Fruit fly (Drosophila melanogaster) whole organism, embryonic: ENCODE data around the gene CG7065.
A peak's percentile ranks its signal among the peaks of the same experiment; 100 is the strongest.

Source experiments
- Adf1 ChIP-seq: fragments of 200-800 bp; sonication (Bioruptor generic); IDR thresholded peaks from 2 replicates; pipeline ENCODE4 v1.3.6; 2022; ENCODE audit warnings: missing biosample characterization, missing genetic modification characterization
- Atf3 ChIP-seq: fragments of 200-800 bp; sonication (Bioruptor generic); optimal IDR thresholded peaks from 3 replicates; lab custom pipeline; 2016; ENCODE audit warnings: missing biosample characterization, missing genetic modification characterization
- CG11085 ChIP-seq: fragments of 200-800 bp; sonication (Bioruptor generic); IDR thresholded peaks from 2 replicates; pipeline ENCODE4 v1.3.6; 2022; ENCODE audit warnings: missing biosample characterization, missing genetic modification characterization
- CG13287 ChIP-seq: fragments of 200-800 bp; sonication (Bioruptor generic); IDR thresholded peaks from 2 replicates; pipeline ENCODE4 v1.3.6; 2022; ENCODE audit warnings: missing biosample characterization, missing genetic modification characterization; ENCODE audit not compliant: partially characterized antibody
- CG13624 ChIP-seq: fragments of 200-800 bp; sonication (Bioruptor generic); optimal IDR thresholded peaks from 2 replicates; lab custom pipeline; 2016; ENCODE audit warnings: missing biosample characterization, missing genetic modification characterization
- CG14014 ChIP-seq: fragments of 200-800 bp; sonication (Bioruptor generic); IDR thresholded peaks from 2 replicates; pipeline ENCODE4 v1.3.6; 2022; ENCODE audit warnings: missing biosample characterization, missing genetic modification characterization
- CG1603 ChIP-seq: fragments of 200-800 bp; sonication (Bioruptor generic); optimal IDR thresholded peaks from 2 replicates; lab custom pipeline; 2019; ENCODE audit warnings: missing biosample characterization, mild to moderate bottlenecking, missing genetic modification characterization, moderate library complexity
- CG16815 ChIP-seq: fragments of 200-800 bp; sonication (Bioruptor generic); optimal IDR thresholded peaks from 3 replicates; lab custom pipeline; 2017; ENCODE audit warnings: missing biosample characterization, mild to moderate bottlenecking, missing genetic modification characterization
- CG17568 ChIP-seq: fragments of 200-800 bp; sonication (Bioruptor generic); optimal IDR thresholded peaks from 2 replicates; lab custom pipeline; 2018; ENCODE audit warnings: missing biosample characterization, mild to moderate bottlenecking, missing genetic modification characterization, moderate library complexity
- CG1792 ChIP-seq: fragments of 200-800 bp; sonication (Bioruptor generic); optimal IDR thresholded peaks from 2 replicates; lab custom pipeline; 2016; ENCODE audit warnings: missing biosample characterization, missing genetic modification characterization
- CG2712 ChIP-seq: fragments of 200-800 bp; optimal IDR thresholded peaks from 3 replicates; lab custom pipeline; 2019; ENCODE audit warnings: missing biosample characterization, mild to moderate bottlenecking, missing genetic modification characterization, moderate library complexity
- CG30020 ChIP-seq: fragments of 200-800 bp; optimal IDR thresholded peaks from 2 replicates; lab custom pipeline; 2019; ENCODE audit warnings: missing biosample characterization, mild to moderate bottlenecking, missing genetic modification characterization, moderate library complexity
- CG3163 ChIP-seq: fragments of 200-800 bp; sonication (Bioruptor generic); optimal IDR thresholded peaks from 3 replicates; lab custom pipeline; 2016; ENCODE audit warnings: missing biosample characterization, missing genetic modification characterization
- CG4854 ChIP-seq: fragments of 200-800 bp; sonication (Bioruptor generic); optimal IDR thresholded peaks from 2 replicates; lab custom pipeline; 2016; ENCODE audit warnings: missing biosample characterization, missing genetic modification characterization, inconsistent platforms
- CG5180 ChIP-seq: fragments of 200-800 bp; sonication (Bioruptor generic); optimal IDR thresholded peaks from 3 replicates; lab custom pipeline; 2017; ENCODE audit warnings: missing biosample characterization, missing genetic modification characterization, mild to moderate bottlenecking, moderate library complexity, missing genetic modification reagents
- CG7786 ChIP-seq: fragments of 200-800 bp; sonication (Bioruptor generic); optimal IDR thresholded peaks from 2 replicates; lab custom pipeline; 2016; ENCODE audit warnings: missing biosample characterization, missing genetic modification characterization
- CG7928 ChIP-seq: fragments of 200-800 bp; sonication (Bioruptor generic); optimal IDR thresholded peaks from 2 replicates; lab custom pipeline; 2017; ENCODE audit warnings: missing biosample characterization, mild to moderate bottlenecking, missing genetic modification characterization
- CG7963 ChIP-seq: fragments of 200-800 bp; sonication (Bioruptor generic); IDR thresholded peaks from 3 replicates; pipeline ENCODE4 v1.3.6; 2022; ENCODE audit warnings: missing biosample characterization, missing genetic modification characterization; ENCODE audit not compliant: partially characterized antibody
- CG7987 ChIP-seq: fragments of 200-800 bp; sonication (Bioruptor generic); optimal IDR thresholded peaks from 2 replicates; lab custom pipeline; 2018; ENCODE audit warnings: missing biosample characterization, mild to moderate bottlenecking, missing genetic modification characterization, moderate library complexity
- CG8290 ChIP-seq, 3 experiments: fragments of 200-800 bp; sonication (Bioruptor generic); optimal IDR thresholded peaks; 2 replicates each; lab custom pipeline; 2016 to 2019; ENCODE audit warnings: missing biosample characterization in 3 of 3, missing genetic modification characterization in 3 of 3, mild to moderate bottlenecking in 2 of 3, moderate library complexity in 1 of 3
- CG9817 ChIP-seq: fragments of 200-800 bp; sonication (Bioruptor generic); optimal IDR thresholded peaks from 2 replicates; lab custom pipeline; 2018; ENCODE audit warnings: missing biosample characterization, mild to moderate bottlenecking, missing genetic modification characterization, moderate library complexity
- CG9932 ChIP-seq: fragments of 200-800 bp; sonication (Bioruptor generic); IDR thresholded peaks from 2 replicates; pipeline ENCODE4 v1.3.6; 2022; ENCODE audit warnings: missing biosample characterization, missing genetic modification characterization
- CkIIα-i1 ChIP-seq: fragments of 200-800 bp; sonication (Bioruptor generic); IDR thresholded peaks from 2 replicates; pipeline ENCODE4 v1.3.6; 2022; ENCODE audit warnings: missing biosample characterization, missing genetic modification characterization
- Dbx ChIP-seq: fragments of 200-800 bp; sonication (Bioruptor generic); IDR thresholded peaks from 3 replicates; pipeline ENCODE4 v1.3.6; 2022; ENCODE audit warnings: missing biosample characterization, missing genetic modification characterization
- Deaf1 ChIP-seq: fragments of 200-800 bp; optimal IDR thresholded peaks from 3 replicates; lab custom pipeline; 2019; ENCODE audit warnings: missing biosample characterization, mild to moderate bottlenecking, missing genetic modification characterization, moderate library complexity
- HLH3B ChIP-seq: fragments of 200-800 bp; sonication (Bioruptor generic); IDR thresholded peaks from 2 replicates; pipeline ENCODE4 v1.3.6; 2022; ENCODE audit warnings: missing biosample characterization, missing genetic modification characterization
- Hmr ChIP-seq: fragments of 200-800 bp; sonication (Bioruptor generic); optimal IDR thresholded peaks from 3 replicates; lab custom pipeline; 2017; ENCODE audit warnings: mild to moderate bottlenecking, missing biosample characterization, missing genetic modification reagents, missing genetic modification characterization
- Mad ChIP-seq: fragments of 200-800 bp; sonication (Bioruptor generic); optimal IDR thresholded peaks from 2 replicates; lab custom pipeline; 2016; ENCODE audit warnings: missing biosample characterization, missing genetic modification characterization
- NFAT ChIP-seq: fragments of 200-800 bp; sonication (Bioruptor generic); IDR thresholded peaks from 2 replicates; pipeline ENCODE4 v1.3.6; 2022; ENCODE audit warnings: missing biosample characterization, missing genetic modification characterization
- Nf-YC ChIP-seq: fragments of 200-800 bp; optimal IDR thresholded peaks from 3 replicates; lab custom pipeline; 2019; ENCODE audit warnings: missing biosample characterization, mild to moderate bottlenecking, missing genetic modification characterization, moderate library complexity
- Pdp1 ChIP-seq, 2 experiments: fragments of 200-800 bp; sonication (Bioruptor generic); optimal IDR thresholded peaks; 3 replicates each; lab custom pipeline; 2016; ENCODE audit warnings: missing biosample characterization in 2 of 2, missing genetic modification characterization in 2 of 2, mild to moderate bottlenecking in 1 of 2, moderate library complexity in 1 of 2
- Scr ChIP-seq: fragments of 200-800 bp; sonication (Bioruptor generic); IDR thresholded peaks from 2 replicates; pipeline ENCODE4 v1.3.6; 2022; ENCODE audit warnings: missing biosample characterization, missing genetic modification characterization; ENCODE audit not compliant: partially characterized antibody
- Vsx1 ChIP-seq: fragments of 200-800 bp; sonication (Bioruptor generic); optimal IDR thresholded peaks from 2 replicates; lab custom pipeline; 2017; ENCODE audit warnings: missing biosample characterization, mild to moderate bottlenecking, missing genetic modification characterization, missing genetic modification reagents
- ci ChIP-seq: fragments of 200-800 bp; sonication (Bioruptor generic); IDR thresholded peaks from 3 replicates; pipeline ENCODE4 v1.3.6; 2022; ENCODE audit warnings: missing biosample characterization, missing genetic modification characterization
- crp ChIP-seq, 2 experiments: fragments of 200-800 bp; sonication (Bioruptor generic); optimal IDR thresholded peaks; 2 replicates in 1 of 2; 3 replicates in 1 of 2; lab custom pipeline; 2017; ENCODE audit warnings: missing biosample characterization in 2 of 2, missing genetic modification characterization in 2 of 2, mild to moderate bottlenecking in 1 of 2, moderate library complexity in 1 of 2
- da ChIP-seq: fragments of 200-800 bp; sonication (Bioruptor generic); optimal IDR thresholded peaks from 2 replicates; lab custom pipeline; 2016; ENCODE audit warnings: missing biosample characterization, missing genetic modification characterization
- ewg ChIP-seq: fragments of 200-800 bp; sonication (Bioruptor generic); optimal IDR thresholded peaks from 3 replicates; lab custom pipeline; 2017; ENCODE audit warnings: mild to moderate bottlenecking, missing biosample characterization, missing genetic modification reagents, missing genetic modification characterization
- grau ChIP-seq: fragments of 200-800 bp; optimal IDR thresholded peaks from 3 replicates; lab custom pipeline; 2019; ENCODE audit warnings: missing biosample characterization, mild to moderate bottlenecking, missing genetic modification characterization, moderate library complexity
- hb ChIP-seq: fragments of 200-800 bp; sonication (Bioruptor generic); IDR thresholded peaks from 3 replicates; pipeline ENCODE4 v1.3.6; 2022; ENCODE audit warnings: missing biosample characterization, missing genetic modification characterization; ENCODE audit not compliant: partially characterized antibody
- hbn ChIP-seq: fragments of 200-800 bp; sonication (Bioruptor generic); IDR thresholded peaks from 2 replicates; pipeline ENCODE4 v1.3.6; 2022; ENCODE audit warnings: missing biosample characterization, missing genetic modification characterization; ENCODE audit not compliant: partially characterized antibody
- mld ChIP-seq: fragments of 200-800 bp; sonication (Bioruptor generic); IDR thresholded peaks from 3 replicates; pipeline ENCODE4 v1.3.6; 2022; ENCODE audit warnings: missing biosample characterization, missing genetic modification characterization; ENCODE audit not compliant: partially characterized antibody
- nerfin-2 ChIP-seq: fragments of 200-800 bp; sonication (Bioruptor generic); IDR thresholded peaks from 2 replicates; pipeline ENCODE4 v1.3.6; 2022; ENCODE audit warnings: missing biosample characterization, missing genetic modification characterization; ENCODE audit not compliant: partially characterized antibody
- phol ChIP-seq: fragments of 200-800 bp; sonication (Bioruptor generic); optimal IDR thresholded peaks from 3 replicates; lab custom pipeline; 2018; ENCODE audit warnings: missing biosample characterization, mild to moderate bottlenecking, missing genetic modification characterization, moderate library complexity
- row ChIP-seq: fragments of 200-800 bp; sonication (Bioruptor generic); IDR thresholded peaks from 3 replicates; pipeline ENCODE4 v1.3.6; 2022; ENCODE audit warnings: missing biosample characterization, missing genetic modification characterization
- trh ChIP-seq: fragments of 200-800 bp; sonication (Bioruptor generic); optimal IDR thresholded peaks from 2 replicates; lab custom pipeline; 2016; ENCODE audit warnings: missing biosample characterization, missing genetic modification characterization
- wor ChIP-seq: fragments of 200-800 bp; sonication (Bioruptor generic); IDR thresholded peaks from 2 replicates; pipeline ENCODE4 v1.3.6; 2022; ENCODE audit warnings: missing biosample characterization, missing genetic modification characterization
- zen2 ChIP-seq: fragments of 200-800 bp; sonication (Bioruptor generic); IDR thresholded peaks from 3 replicates; pipeline ENCODE4 v1.3.6; 2022; ENCODE audit warnings: missing biosample characterization, missing genetic modification characterization; ENCODE audit not compliant: partially characterized antibody
- zfh1 ChIP-seq: fragments of 200-800 bp; sonication (Bioruptor generic); IDR thresholded peaks from 3 replicates; pipeline ENCODE4 v1.3.6; 2022; ENCODE audit warnings: missing biosample characterization, missing genetic modification characterization

CG7065 gene

dm6 chrX:9161912-9162311 is 19.6 kb downstream of the CG7065 start, which contains the start of the genes Zpr1 and CG44532 (continued):
- TF ChIP-seq CG16815 (GFP tag; lab: Kevin White, UChicago), result no peak
- no peak for TF ChIP-seq CG4854 (GFP tag; lab: Kevin White, UChicago)
- no peak for TF ChIP-seq Deaf1 (tag; lab: Kevin White, UChicago)
- no peak for TF ChIP-seq grau (tag; lab: Kevin White, UChicago)
- no peak for TF ChIP-seq Hmr (GFP tag; lab: Kevin White, UChicago)
- TF ChIP-seq CkIIα-i1 (GFP tag; lab: Robert Waterston, UW), result no peak
- TF ChIP-seq CG14014 (GFP tag; lab: Robert Waterston, UW), result no peak
- TF ChIP-seq CG9817 (tag; lab: Kevin White, UChicago), result no peak
- TF ChIP-seq Vsx1 (GFP tag; lab: Kevin White, UChicago), result no peak
- TF ChIP-seq CG1792 (GFP tag; lab: Kevin White, UChicago), result no peak
- TF ChIP-seq CG5180 (GFP tag; lab: Kevin White, UChicago), result no peak
- TF ChIP-seq Atf3 (GFP tag; lab: Kevin White, UChicago), result no peak
- no peak for TF ChIP-seq CG11085 (GFP tag; lab: Robert Waterston, UW)
- no peak for TF ChIP-seq Nf-YC (tag; lab: Kevin White, UChicago)
- no peak for TF ChIP-seq CG3163 (GFP tag; lab: Kevin White, UChicago)
- no peak for TF ChIP-seq NFAT (GFP tag; lab: Robert Waterston, UW)
- TF ChIP-seq trh (GFP tag; lab: Kevin White, UChicago), result no peak
- no peak for TF ChIP-seq CG7987
- TF ChIP-seq, all 482 proteins: peak for 46

DNA sequence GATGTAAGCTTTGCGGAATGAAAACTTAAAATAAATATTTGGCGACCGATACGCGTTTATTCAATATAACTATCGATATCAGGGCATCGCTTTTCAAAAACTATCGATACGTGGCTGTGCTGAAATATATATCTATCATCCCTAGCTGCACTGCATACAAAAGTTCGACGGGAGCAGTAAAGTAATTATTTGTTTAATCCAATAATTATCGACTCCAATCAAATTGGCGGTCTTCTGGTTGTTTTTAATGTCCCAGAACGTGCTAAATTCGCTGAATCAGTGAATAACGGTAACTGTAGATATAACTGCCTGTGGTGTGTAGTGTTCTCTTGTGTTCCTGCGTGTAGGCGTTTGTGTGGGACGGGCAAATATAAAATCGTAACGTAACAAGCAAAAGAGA is 20.8 kb downstream of the CG7065 start, which contains the start of gene mei-P26:
mei-P26 (plus strand) TSS at position 146 of the 400 bp plus-strand sequence.
- TF ChIP-seq CG8290 (GFP tag; optimal IDR thresholded peaks at IDR 0.05; lab: Kevin White, UChicago), result no peak
- TF ChIP-seq CG8290 (tag; optimal IDR thresholded peaks at IDR 0.05; lab: Kevin White, UChicago), result peak in 1 of 2 experiments; percentile 38
- TF ChIP-seq hbn, result peak; percentile 76
- TF ChIP-seq Scr (GFP tag; lab: Robert Waterston, UW), result peak; percentile 85
- TF ChIP-seq CG17568 (GFP tag; lab: Kevin White, UChicago), result peak; percentile 58
- no peak for TF ChIP-seq Adf1 (GFP tag; lab: Robert Waterston, UW)
- TF ChIP-seq CG7786, result no peak
- TF ChIP-seq CG13624 (GFP tag; lab: Kevin White, UChicago), result no peak
- no peak for TF ChIP-seq CG1603
- TF ChIP-seq Mad (GFP tag; lab: Kevin White, UChicago), result no peak
- TF ChIP-seq row (GFP tag; lab: Robert Waterston, UW), result peak; percentile 49; the same call in 2 of the 3 replicates
- peak in 1 of 2 experiments; percentile 12 for TF ChIP-seq crp (GFP tag; optimal IDR thresholded peaks at IDR 0.05; lab: Kevin White, UChicago)
- peak; percentile 74; the same call in 1 of the 3 replicates for TF ChIP-seq mld (GFP tag; lab: Robert Waterston, UW)
- no peak for TF ChIP-seq ci (GFP tag; lab: Robert Waterston, UW)
- no peak for TF ChIP-seq zfh1 (GFP tag; lab: Robert Waterston, UW)
- no peak for TF ChIP-seq CG30020 (tag; lab: Kevin White, UChicago)
- no peak for TF ChIP-seq da (GFP tag; lab: Kevin White, UChicago)
- TF ChIP-seq phol, result peak; percentile 52
- peak; percentile 81 for TF ChIP-seq hb (GFP tag; lab: Robert Waterston, UW)
- TF ChIP-seq CG9932 (GFP tag; lab: Robert Waterston, UW), result peak; percentile 17; the same call in 1 of the 2 replicates
- 0 out of 3 replicates have a peak, but pooled peaks have one; percentile 5 for TF ChIP-seq Dbx (GFP tag; lab: Robert Waterston, UW)
- peak; percentile 84 for TF ChIP-seq CG7963 (GFP tag; lab: Robert Waterston, UW)
- TF ChIP-seq CG13287 (GFP tag; lab: Robert Waterston, UW), result peak; percentile 86
- TF ChIP-seq wor (GFP tag; lab: Robert Waterston, UW), result no peak
- peak; percentile 73 for TF ChIP-seq nerfin-2 (GFP tag; lab: Robert Waterston, UW)
- TF ChIP-seq zen2, result peak; percentile 79
- TF ChIP-seq HLH3B (GFP tag; lab: Robert Waterston, UW), result no peak
- TF ChIP-seq Pdp1 (GFP tag; optimal IDR thresholded peaks at IDR 0.05; lab: Kevin White, UChicago), result peak in 1 of 2 experiments; percentile 26
- TF ChIP-seq CG7928 (GFP tag; lab: Kevin White, UChicago), result no peak
- TF ChIP-seq ewg (GFP tag; lab: Kevin White, UChicago), result no peak
- TF ChIP-seq CG2712 (tag; lab: Kevin White, UChicago), result peak; percentile 22
